Fruit fly (Drosophila melanogaster) whole organism, adult: Measurements from ENCODE around the gene CG12502.

ENCODE experiments used
- CG11617 ChIP-seq: fragments of 200-800 bp; sonication (Bioruptor generic); optimal IDR thresholded peaks from 2 replicates; lab custom pipeline; 2017; ENCODE audit warnings: mild to moderate bottlenecking, missing biosample characterization, missing genetic modification reagents, missing genetic modification characterization
- CG12768 ChIP-seq: fragments of 200-800 bp; sonication (Bioruptor generic); optimal IDR thresholded peaks from 2 replicates; lab custom pipeline; 2017; ENCODE audit warnings: missing biosample characterization, missing genetic modification characterization, mild to moderate bottlenecking, moderate library complexity, missing genetic modification reagents
- CG14711 ChIP-seq: fragments of 200-800 bp; sonication (Bioruptor generic); optimal IDR thresholded peaks from 2 replicates; lab custom pipeline; 2018; ENCODE audit warnings: missing biosample characterization, mild to moderate bottlenecking, missing genetic modification characterization, moderate library complexity
- CG1620 ChIP-seq: fragments of 200-800 bp; sonication (Bioruptor generic); optimal IDR thresholded peaks from 2 replicates; lab custom pipeline; 2016; ENCODE audit warnings: missing biosample characterization, missing genetic modification characterization
- CG33017 ChIP-seq: fragments of 200-800 bp; sonication (Bioruptor generic); optimal IDR thresholded peaks from 2 replicates; lab custom pipeline; 2018; ENCODE audit warnings: missing biosample characterization, mild to moderate bottlenecking, missing genetic modification characterization, moderate library complexity
- CG5204 ChIP-seq: fragments of 200-800 bp; sonication (Bioruptor generic); optimal IDR thresholded peaks from 2 replicates; lab custom pipeline; 2016; ENCODE audit warnings: missing biosample characterization, missing genetic modification characterization
- CG7045 ChIP-seq: fragments of 200-800 bp; sonication (Bioruptor generic); optimal IDR thresholded peaks from 2 replicates; lab custom pipeline; 2017; ENCODE audit warnings: missing biosample characterization, mild to moderate bottlenecking, missing genetic modification characterization
- CG7101 ChIP-seq: fragments of 200-800 bp; sonication (Bioruptor generic); optimal IDR thresholded peaks from 2 replicates; lab custom pipeline; 2018; ENCODE audit warnings: missing biosample characterization, mild to moderate bottlenecking, missing genetic modification characterization, moderate library complexity
- Clk ChIP-seq: fragments of 200-800 bp; sonication (Bioruptor generic); optimal IDR thresholded peaks from 2 replicates; lab custom pipeline; 2017; ENCODE audit warnings: missing biosample characterization, missing genetic modification characterization
- Crg-1 ChIP-seq: fragments of 200-800 bp; sonication (Bioruptor generic); optimal IDR thresholded peaks from 2 replicates; lab custom pipeline; 2016; ENCODE audit warnings: missing biosample characterization, missing genetic modification characterization
- Hr96 ChIP-seq: fragments of 200-800 bp; sonication (Bioruptor generic); optimal IDR thresholded peaks from 2 replicates; lab custom pipeline; 2016; ENCODE audit warnings: missing biosample characterization, missing genetic modification characterization
- Mnt ChIP-seq: fragments of 200-800 bp; sonication (Bioruptor generic); optimal IDR thresholded peaks from 2 replicates; lab custom pipeline; 2016; ENCODE audit warnings: missing biosample characterization, mild to moderate bottlenecking, missing genetic modification characterization
- bab1 ChIP-seq: fragments of 200-800 bp; sonication (Bioruptor generic); optimal IDR thresholded peaks from 3 replicates; lab custom pipeline; 2019; ENCODE audit warnings: missing biosample characterization, mild to moderate bottlenecking, missing genetic modification characterization, moderate library complexity
- cic ChIP-seq: fragments of 200-800 bp; sonication (Bioruptor generic); optimal IDR thresholded peaks from 2 replicates; lab custom pipeline; 2017; ENCODE audit warnings: missing biosample characterization, mild to moderate bottlenecking, missing genetic modification characterization, moderate library complexity
- cnc ChIP-seq, 2 experiments: fragments of >200 bp; optimal IDR thresholded peaks; 2 replicates each; lab custom pipeline; 2017
- kay ChIP-seq: fragments of 200-800 bp; sonication (Bioruptor generic); peaks from one replicate; lab custom pipeline; 2016; ENCODE audit warnings: missing biosample characterization, missing genetic modification characterization, borderline replicate concordance
- ovo ChIP-seq: fragments of 200-800 bp; sonication (Bioruptor generic); optimal IDR thresholded peaks from 2 replicates; lab custom pipeline; 2016; ENCODE audit warnings: missing biosample characterization, missing genetic modification characterization
- pad ChIP-seq: fragments of 200-800 bp; sonication (Bioruptor generic); optimal IDR thresholded peaks from 3 replicates; lab custom pipeline; 2017; ENCODE audit warnings: missing biosample characterization, missing genetic modification characterization, mild to moderate bottlenecking, moderate library complexity, missing genetic modification reagents
- tj ChIP-seq: fragments of 200-800 bp; sonication (Bioruptor generic); optimal IDR thresholded peaks from 3 replicates; lab custom pipeline; 2017; ENCODE audit warnings: missing biosample characterization, mild to moderate bottlenecking, missing genetic modification characterization, moderate library complexity
- toe ChIP-seq: fragments of 200-800 bp; sonication (Bioruptor generic); optimal IDR thresholded peaks from 2 replicates; lab custom pipeline; 2016; ENCODE audit warnings: missing biosample characterization, missing genetic modification characterization

CG12502 gene

DNA sequence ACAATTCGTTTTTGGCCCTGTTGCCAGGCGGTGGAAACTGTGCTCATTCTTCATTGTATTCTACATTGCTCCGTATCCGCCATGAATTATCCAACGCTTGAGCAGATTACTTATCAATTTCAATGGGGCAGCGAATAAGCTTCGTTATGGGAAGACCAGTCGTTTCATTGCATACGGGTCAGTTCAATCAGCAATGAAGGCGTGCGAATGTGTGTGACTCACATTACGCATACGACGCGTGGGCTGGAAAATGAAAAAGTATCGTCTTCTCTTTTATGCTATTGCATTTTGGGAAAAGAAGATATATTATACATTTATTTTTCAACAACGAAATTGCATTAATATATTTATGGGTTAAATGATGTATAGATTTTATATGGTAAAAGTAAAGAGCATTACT, 19.8 kb downstream of the CG12502 start:
- TF ChIP-seq cic (GFP tag; lab: Kevin White, UChicago) (no peak), kay (GFP tag; lab: Kevin White, UChicago) (peak; percentile 79)

DNA sequence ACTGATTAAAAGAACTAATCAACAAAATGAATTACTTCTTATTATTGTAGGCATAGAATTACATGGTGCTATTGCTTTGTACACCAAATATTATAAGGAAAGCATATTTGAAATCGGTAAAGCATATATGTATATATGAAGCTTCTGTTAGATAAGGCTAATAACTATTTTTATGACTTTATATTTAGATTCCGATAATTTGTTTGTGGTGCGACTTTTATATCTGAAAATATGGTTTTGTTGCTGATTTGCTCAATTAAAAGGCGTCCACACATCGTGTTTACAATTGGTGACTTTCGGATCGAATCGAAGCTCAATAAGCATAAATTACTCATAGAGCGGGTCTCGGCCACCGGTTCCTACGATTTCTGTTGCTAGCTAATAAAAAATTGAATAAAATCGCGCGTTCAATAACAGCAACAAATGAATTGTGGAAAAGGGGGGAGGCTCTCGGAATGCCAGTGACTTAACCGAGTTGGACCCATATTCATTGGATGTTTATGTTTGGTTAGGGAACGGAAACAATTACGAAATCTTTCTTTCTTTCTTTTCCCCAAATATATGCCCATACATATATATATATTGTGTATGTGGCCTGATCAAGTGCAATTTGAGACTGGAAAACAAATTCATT, 20.5 kb downstream of the CG12502 start:
- TF ChIP-seq tj (peak; percentile 66), CG14711 (no peak)

DNA sequence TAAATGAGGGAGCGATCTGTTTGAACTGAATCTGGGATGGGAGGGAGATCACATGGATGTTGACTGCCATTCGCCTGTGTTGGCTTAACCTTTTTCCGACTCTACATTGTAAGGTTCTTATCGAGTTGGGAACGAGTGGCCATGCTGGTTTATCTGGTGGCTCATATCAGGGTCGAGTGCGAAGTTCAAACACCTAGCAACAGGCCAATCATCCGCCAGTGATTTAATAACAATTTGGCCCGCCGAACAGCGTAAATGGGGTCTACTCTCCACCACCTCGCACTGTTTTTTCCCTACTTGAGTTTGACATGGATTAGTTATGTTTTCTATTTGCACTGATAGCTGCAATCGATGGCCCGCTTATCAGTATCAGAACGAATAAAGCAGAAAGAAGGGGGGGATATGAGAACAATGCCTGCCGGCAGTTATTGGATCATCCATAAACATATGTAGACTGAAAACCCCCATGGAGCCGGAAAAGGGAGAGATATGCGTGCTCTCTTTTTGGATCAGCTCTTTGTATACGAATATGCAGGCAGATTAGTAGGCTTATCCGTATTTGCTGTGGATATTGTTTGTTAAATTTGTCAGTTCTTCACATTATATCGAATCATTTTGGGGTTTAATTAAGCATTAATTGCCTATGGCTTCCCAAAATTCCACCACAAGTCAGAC, 22.4 kb downstream of the CG12502 start:
- peak; percentile 7 for TF ChIP-seq pad (GFP tag; lab: Kevin White, UChicago)
- no peak for TF ChIP-seq kay (GFP tag; lab: Kevin White, UChicago)
- TF ChIP-seq CG7045 = peak; percentile 1
- no peak for TF ChIP-seq CG1620 (GFP tag; lab: Kevin White, UChicago)
- TF ChIP-seq CG12768 (GFP tag; lab: Kevin White, UChicago) = peak; percentile 24

DNA sequence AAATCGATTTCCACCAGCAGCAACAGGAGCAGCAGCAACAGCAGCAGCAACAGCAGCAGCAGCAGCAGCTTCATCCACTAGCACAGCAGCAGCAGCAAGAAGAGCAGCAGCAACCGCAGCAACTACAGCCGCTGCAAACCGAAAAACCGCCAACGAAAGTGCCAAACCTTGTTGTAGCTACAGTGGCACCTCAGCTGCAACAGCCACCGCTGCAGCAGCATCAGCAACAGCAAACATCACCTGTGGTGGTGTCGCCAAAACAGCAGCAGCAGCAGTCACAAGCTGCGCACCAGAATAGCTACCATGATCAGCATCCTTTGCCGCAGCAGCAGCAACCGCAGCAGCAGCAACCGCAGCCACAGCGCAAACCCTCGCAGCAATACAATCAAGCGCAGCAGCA, 23.2 kb downstream of the CG12502 start:
- TF ChIP-seq bab1 = no peak
- TF ChIP-seq tj = no peak

DNA sequence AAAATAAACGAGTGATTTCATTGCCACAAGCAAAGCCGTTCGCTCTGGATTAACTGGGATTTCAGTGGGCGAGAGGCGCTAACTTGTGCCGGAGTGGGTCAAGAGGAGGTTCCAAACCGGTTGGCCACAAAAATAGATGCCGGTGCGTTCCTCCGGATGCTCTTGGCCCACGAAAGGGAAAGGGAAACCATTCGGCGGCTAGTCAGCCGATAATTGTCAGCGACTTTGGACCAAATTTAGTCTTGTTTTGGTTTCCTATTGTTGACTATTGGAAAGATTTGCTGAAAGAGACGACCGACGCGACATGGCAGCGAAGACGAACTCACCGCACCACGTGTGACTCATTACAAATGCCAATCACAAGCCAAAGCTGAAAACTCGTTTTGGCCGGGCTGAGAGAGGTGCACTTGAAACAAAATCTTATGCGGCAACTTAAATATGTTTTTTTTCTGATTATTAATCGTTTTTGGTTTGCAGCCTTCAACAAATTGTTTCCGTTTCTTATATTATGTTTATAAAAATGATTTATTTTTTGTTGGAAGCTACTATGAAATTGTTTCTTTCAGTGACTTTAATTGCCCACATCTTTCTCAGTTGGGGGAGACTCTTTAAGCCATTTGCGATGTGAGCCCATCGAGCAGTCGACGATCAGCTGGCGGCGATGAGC, 30.3 kb downstream of the CG12502 start, which contains the start of gene CG34056:
TSS of gene CG34056 (plus strand) at position 638 of the 667 bp plus-strand sequence.
- peak; percentile 80 for TF ChIP-seq CG14711
- TF ChIP-seq bab1 = peak; percentile 71
- peak; percentile 90 for TF ChIP-seq CG12768 (GFP tag; lab: Kevin White, UChicago)
- TF ChIP-seq Clk (GFP tag; lab: Kevin White, UChicago) = peak; percentile 64
- no peak for TF ChIP-seq CG1620 (GFP tag; lab: Kevin White, UChicago)
- peak; percentile 81 for TF ChIP-seq toe (GFP tag; lab: Kevin White, UChicago)
- TF ChIP-seq cic (GFP tag; lab: Kevin White, UChicago) = no peak
- TF ChIP-seq cnc (optimal IDR thresholded peaks at IDR 0.05; lab: Kevin White, UChicago) = no peak
- TF ChIP-seq Hr96 (GFP tag; lab: Kevin White, UChicago) = peak; percentile 63
- peak; percentile 90 for TF ChIP-seq CG7045
- peak; percentile 4 for TF ChIP-seq tj
- peak; percentile 69 for TF ChIP-seq CG5204 (GFP tag; lab: Kevin White, UChicago)
- peak; percentile 34 for TF ChIP-seq pad (GFP tag; lab: Kevin White, UChicago)
- TF ChIP-seq ovo (GFP tag; lab: Kevin White, UChicago) = no peak
- no peak for TF ChIP-seq Crg-1
- no peak for TF ChIP-seq CG11617 (GFP tag; lab: Kevin White, UChicago)
- peak; percentile 88 for TF ChIP-seq CG33017 (tag; lab: Kevin White, UChicago)
- TF ChIP-seq Mnt (GFP tag; lab: Kevin White, UChicago) = no peak
- peak; percentile 97 for TF ChIP-seq kay (GFP tag; lab: Kevin White, UChicago)
- peak; percentile 79 for TF ChIP-seq CG7101 (tag; lab: Kevin White, UChicago)

DNA sequence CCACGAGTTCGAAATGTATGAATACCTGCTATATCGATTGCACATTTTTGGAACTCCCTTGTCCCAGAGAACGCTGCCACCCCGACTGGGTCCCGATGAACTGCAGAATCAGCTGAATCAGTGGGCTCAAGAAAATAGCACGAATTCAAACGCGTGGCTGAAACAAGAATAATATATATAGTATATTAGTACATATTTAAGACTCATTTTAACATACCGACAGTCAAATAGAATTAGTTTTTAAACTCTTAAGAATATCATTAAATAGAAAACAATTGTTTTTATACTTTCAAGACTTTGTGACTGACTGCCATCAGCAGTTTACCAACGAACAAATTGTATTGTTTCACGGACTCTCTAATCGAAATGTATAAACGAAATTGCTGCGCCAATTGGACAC, 31.9 kb downstream of the CG12502 start, which contains the start of gene CG34057:
TSS of gene CG34057 (plus strand) at position 301 of the 400 bp plus-strand sequence.
- TF ChIP-seq Hr96 (GFP tag; lab: Kevin White, UChicago) (no peak), Clk (GFP tag; lab: Kevin White, UChicago) (no peak)

DNA sequence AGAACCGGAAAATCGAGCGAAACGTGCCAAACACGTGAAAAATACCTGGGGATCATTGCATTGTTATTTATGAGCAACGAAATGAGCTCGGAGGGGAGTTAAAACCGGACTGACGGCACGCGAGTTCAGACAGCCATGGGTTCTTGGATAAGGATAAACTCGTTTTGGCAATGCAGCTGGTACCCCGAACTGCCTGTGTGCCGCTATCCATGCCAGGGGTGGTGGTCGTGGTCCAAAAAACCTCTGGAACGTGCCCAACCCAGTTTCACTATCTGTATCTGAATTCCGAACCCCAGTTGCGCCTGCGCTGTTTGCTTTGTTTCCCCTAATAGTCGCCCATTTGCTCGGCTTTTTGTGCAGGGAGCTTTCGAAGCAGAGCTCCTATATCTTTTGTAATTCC, 34.1 kb downstream of the CG12502 start:
- TF ChIP-seq Clk (GFP tag; lab: Kevin White, UChicago) (no peak), cic (GFP tag; lab: Kevin White, UChicago) (no peak), tj (no peak), cnc (optimal IDR thresholded peaks at IDR 0.05; lab: Kevin White, UChicago) (no peak), kay (GFP tag; lab: Kevin White, UChicago) (no peak), Mnt (GFP tag; lab: Kevin White, UChicago) (no peak), bab1 (no peak), CG14711 (no peak), toe (GFP tag; lab: Kevin White, UChicago) (no peak), ovo (GFP tag; lab: Kevin White, UChicago) (no peak), CG33017 (tag; lab: Kevin White, UChicago) (no peak), CG7101 (tag; lab: Kevin White, UChicago) (no peak)
